Fruit fly (Drosophila melanogaster): ENCODE measurements around the gene Eato.

DNA sequence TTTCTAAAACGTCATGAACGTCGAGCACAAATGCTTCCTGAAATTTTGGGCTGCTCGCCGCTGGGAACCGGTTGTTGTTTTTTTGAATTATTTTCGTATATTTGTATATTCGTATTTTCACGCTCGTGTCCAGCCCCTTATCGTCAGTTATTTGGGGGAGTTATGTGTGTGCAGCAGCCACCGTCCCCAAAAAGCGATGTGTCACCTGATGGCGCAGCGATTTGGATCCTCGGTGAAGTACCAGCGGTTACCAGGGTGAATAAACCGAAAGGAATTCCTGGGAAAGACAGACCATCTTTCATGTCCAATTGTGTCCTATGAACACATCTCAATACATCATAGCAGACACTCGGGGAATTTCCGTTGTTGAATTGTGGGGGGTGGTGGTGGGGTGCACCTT, 36.3 kb downstream of the Eato start:
- no peak for TF ChIP-seq gl (tag; optimal IDR thresholded peaks at IDR 0.05)
- TF ChIP-seq Snoo (tag; optimal IDR thresholded peaks at IDR 0.05): no peak
- no peak for TF ChIP-seq CG13204 (GFP tag; optimal IDR thresholded peaks at IDR 0.05)
- TF ChIP-seq CG32121 (GFP tag; IDR thresholded peaks at IDR 0.05): no peak
- TF ChIP-seq Pif1B (GFP tag; optimal IDR thresholded peaks at IDR 0.05): no peak
- no peak for TF ChIP-seq CG9948 (tag; optimal IDR thresholded peaks at IDR 0.05)
- no peak for TF ChIP-seq CG15710 (tag; optimal IDR thresholded peaks at IDR 0.05)
- TF ChIP-seq Ets98B (GFP tag; IDR thresholded peaks at IDR 0.05): no peak
- no peak for TF ChIP-seq EcR (GFP tag; optimal IDR thresholded peaks at IDR 0.05)
- no peak for TF ChIP-seq CG14655 (GFP tag; optimal IDR thresholded peaks at IDR 0.05)
- no peak for TF ChIP-seq CG8301 (tag; optimal IDR thresholded peaks at IDR 0.05)
- no peak for TF ChIP-seq D1 (tag; optimal IDR thresholded peaks at IDR 0.05)
